Worm (Caenorhabditis elegans): ENCODE measurements around the gene K11H12.9.

K11H12.9 gene

DNA sequence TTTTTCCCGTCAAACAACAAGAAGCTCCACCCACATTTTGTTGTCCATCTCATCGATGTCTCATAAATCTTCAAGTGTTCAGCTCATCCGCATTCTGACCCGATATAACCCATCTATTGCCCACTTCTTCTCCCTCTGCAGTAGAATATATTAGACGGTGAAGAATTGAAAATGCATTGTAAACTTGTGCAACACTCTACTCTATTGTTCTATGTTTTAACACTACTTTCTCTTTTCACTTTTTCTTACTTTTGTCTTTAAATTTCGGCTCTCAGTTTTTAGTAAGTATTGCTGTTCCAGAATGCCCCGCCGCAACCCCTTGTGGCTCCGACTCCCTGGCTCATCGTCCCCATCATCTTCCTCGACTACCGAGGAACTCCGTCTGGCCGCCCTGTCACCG is at the start of gene K11H12.9:
Gene K11H12.9 (plus strand): TSS at position 301 of the 400 bp plus-strand sequence.
- no peak for TF ChIP-seq unc-62 (GFP tag; optimal IDR thresholded peaks at IDR 0.05)

- TF ChIP-seq unc-62 (GFP tag; optimal IDR thresholded peaks at IDR 0.05): no peak
Measured at ce11 chrIV:601595-601994, 47.9 kb upstream of the K11H12.9 start, which contains the start of gene srt-59. srt-59 (minus strand) TSS chrIV:601695.

ce11 chrIV:603543-603942 is 45.9 kb upstream of the K11H12.9 start, which contains the start of gene prmt-4:
prmt-4 (minus strand) TSS chrIV:603643.
- TF ChIP-seq unc-62 (GFP tag; optimal IDR thresholded peaks at IDR 0.05): no peak

- no peak for TF ChIP-seq unc-62 (GFP tag; optimal IDR thresholded peaks at IDR 0.05)
Measured at ce11 chrIV:604144-604543, 45.3 kb upstream of the K11H12.9 start, which contains the start of gene col-102. col-102 (plus strand) TSS chrIV:604444.

DNA sequence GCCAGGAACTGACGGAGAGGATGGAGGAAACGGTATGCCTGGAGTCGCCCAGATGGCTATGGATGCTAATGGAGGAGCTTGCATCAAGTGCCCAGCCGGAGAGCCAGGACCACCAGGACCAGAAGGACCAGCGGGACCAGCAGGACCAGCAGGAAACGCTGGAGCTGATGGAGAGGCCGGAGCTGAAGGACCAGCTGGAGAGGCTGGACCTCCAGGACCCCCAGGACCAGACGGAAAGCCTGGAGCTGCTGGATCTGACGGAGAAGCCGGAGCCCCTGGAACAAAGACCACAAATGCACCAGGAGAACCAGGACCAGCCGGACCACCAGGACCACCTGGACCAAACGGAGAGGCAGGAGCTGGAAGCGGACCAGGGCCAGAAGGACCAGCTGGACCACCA is 44.6 kb upstream of the K11H12.9 start:
- no peak for TF ChIP-seq unc-62 (GFP tag; optimal IDR thresholded peaks at IDR 0.05)

- no peak for TF ChIP-seq unc-62 (GFP tag; optimal IDR thresholded peaks at IDR 0.05)
Measured at ce11 chrIV:605431-605830, 44.0 kb upstream of the K11H12.9 start.

DNA sequence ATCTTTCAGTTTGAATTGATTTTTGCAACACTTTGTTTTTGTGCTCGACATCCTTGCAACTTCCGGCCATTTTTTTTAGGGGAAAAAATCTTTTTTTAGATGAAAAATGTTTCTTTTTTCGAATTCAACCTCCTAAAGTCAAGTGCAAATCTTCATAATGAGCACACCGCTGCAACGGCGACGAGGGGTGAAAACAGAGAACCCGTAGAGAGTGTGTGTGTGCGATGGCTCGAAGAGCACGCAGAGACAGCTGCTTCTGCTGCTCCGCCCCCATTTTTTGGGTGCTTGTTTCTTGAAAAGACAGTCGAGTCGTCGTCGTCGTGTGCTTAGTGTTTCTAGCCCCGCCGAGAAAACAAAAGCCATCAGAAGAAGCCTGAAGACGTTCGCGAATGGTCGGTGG is 43.4 kb upstream of the K11H12.9 start, which contains the start of gene inx-18:
Gene inx-18 (plus strand): TSS at position 301 of the 400 bp plus-strand sequence.
- TF ChIP-seq unc-62 (GFP tag; optimal IDR thresholded peaks at IDR 0.05): no peak

ce11 chrIV:607628-608027 is 41.8 kb upstream of the K11H12.9 start:
- TF ChIP-seq unc-62 (GFP tag; optimal IDR thresholded peaks at IDR 0.05): no peak

- TF ChIP-seq unc-62 (GFP tag; optimal IDR thresholded peaks at IDR 0.05): no peak
Measured at ce11 chrIV:613155-613554, 36.3 kb upstream of the K11H12.9 start.

DNA sequence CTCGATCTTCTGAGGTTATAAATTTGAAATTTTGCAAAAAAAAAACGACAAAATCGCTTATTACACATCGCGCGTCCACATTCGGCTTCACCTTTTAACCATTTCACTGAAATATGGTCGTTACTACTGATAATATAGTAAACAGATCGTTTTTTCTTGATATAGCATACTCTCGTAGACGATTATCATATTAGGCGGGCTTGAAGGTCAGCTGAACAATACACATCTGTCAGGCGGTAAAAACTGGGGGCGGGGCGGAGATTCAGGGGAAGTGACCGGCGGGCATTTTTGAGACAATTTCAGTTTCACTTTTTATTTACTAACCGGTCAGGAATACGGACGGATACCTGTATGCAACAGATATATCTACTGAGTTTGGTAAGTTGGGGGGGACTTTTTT is 34.2 kb upstream of the K11H12.9 start, which contains the start of gene C18H7.1:
Gene C18H7.1 (plus strand): TSS at position 301 of the 400 bp plus-strand sequence.
- no peak for TF ChIP-seq unc-62 (GFP tag; optimal IDR thresholded peaks at IDR 0.05)

- TF ChIP-seq unc-62 (GFP tag; optimal IDR thresholded peaks at IDR 0.05): no peak
Measured at ce11 chrIV:619766-620165, 29.7 kb upstream of the K11H12.9 start.

DNA sequence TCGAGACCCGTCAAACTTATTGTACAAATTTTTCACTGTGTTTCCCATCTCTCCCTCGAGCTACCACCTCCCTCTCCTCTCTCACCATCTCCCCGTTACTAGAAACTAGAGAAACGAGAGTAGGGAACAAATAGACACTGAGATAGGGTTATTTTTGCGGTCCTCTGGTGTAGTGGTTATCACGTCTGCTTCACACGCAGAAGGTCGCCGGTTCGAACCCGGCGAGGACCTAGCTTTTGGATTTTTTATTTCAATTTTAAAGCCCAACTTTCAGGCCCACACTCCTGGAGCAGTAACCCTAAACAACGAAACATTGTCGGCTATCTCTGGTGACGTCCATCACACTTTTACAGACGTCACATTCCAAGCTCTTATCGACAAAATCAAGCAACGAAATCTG is 29.1 kb upstream of the K11H12.9 start:
- TF ChIP-seq unc-62 (GFP tag; optimal IDR thresholded peaks at IDR 0.05): no peak

- no peak for TF ChIP-seq unc-62 (GFP tag; optimal IDR thresholded peaks at IDR 0.05)
Measured at ce11 chrIV:622989-623388, 26.5 kb upstream of the K11H12.9 start.

DNA sequence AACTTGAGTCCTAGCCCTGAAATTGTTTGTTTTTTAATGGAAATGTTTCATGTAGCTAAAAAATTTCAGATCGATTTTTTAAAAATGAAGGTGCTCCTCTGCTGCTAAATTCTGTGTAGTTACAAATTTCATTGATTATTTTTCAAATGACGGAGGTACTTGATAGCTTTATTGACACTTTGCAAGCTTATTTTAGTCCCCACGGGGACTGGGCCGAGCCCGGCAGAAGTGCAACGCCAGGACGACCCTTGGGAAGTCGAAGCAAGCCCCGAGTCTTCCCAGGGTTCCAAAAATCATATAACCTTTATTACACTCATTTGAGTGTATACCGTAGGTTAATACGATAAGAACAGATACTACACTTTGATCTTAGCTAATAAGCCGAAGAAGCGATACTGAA is 25.6 kb upstream of the K11H12.9 start:
- no peak for TF ChIP-seq unc-62 (GFP tag; optimal IDR thresholded peaks at IDR 0.05)

DNA sequence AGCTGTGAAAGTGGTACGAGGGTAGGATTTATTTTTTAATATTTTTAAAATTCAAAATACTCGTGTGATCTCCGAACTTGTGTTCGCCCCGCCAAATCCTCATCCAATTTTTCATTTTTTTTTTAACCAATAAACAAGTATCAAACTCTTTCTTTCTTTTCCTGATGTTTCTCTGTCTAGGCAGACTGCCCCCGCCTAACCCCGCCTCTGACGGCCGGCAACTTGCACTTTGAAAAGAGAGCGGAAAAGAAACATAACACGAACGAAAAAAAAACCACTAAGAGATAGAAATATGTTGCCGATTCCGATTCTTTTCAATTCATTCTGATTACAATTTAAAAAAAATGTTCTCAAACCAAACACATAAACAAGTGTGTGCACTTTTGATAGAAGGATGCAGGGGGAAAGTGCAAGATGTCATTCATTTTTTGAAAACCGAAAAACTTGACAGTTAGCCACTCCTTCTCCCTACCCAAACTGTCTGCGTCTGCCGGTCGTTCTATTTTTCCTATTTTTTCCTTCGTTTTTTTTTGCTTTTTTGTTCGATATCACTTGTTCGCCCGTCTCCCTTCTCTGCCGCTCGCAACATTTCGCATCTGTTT is 23.4 kb upstream of the K11H12.9 start:
- no peak for TF ChIP-seq unc-62 (GFP tag; optimal IDR thresholded peaks at IDR 0.05)

DNA sequence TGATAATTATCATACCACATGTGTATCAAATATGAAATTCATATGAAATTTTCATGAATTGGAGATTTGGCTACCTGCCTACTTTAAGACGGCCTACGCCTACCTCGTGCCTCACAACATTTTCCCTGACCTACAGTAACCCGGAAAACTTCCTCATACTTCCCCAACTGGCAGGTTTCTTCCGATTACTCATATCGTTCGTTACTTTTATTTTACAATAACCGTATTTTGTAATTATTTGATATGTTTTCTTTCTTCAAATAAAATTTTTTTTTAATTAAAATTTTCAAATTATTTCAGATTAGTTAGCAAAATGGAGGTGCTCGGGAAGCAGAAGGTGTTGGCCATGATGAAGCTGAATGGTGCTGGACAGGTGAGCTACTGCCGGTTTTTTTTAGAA is 22.2 kb upstream of the K11H12.9 start, which contains the start of gene nhr-76:
Gene nhr-76 (plus strand): TSS at position 301 of the 400 bp plus-strand sequence.
- TF ChIP-seq unc-62 (GFP tag; optimal IDR thresholded peaks at IDR 0.05): no peak

ce11 chrIV:630598-630997 is 18.9 kb upstream of the K11H12.9 start:
- TF ChIP-seq unc-62 (GFP tag; optimal IDR thresholded peaks at IDR 0.05): no peak

DNA sequence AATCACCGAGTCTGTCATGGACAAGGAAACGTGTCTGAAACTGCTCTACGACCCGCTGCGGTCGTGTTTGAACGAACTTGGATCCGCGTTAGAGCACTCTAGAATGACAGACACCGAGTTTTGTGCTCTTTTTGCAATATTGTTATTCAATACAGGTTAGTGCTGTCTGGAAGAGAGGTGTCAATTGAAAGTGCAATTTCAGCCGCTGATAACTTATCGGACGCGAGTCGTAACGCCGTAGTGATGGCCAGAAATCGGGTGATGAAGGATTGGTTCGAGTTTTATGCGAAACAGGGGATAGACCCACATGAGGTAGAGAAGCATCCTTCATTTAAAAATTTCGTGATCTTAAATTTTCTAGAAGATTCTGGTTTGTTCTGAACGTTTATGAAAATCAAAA is 17.6 kb upstream of the K11H12.9 start:
- no peak for TF ChIP-seq unc-62 (GFP tag; optimal IDR thresholded peaks at IDR 0.05)

Data from whole organism, dauer.